Worm (Caenorhabditis elegans) whole organism, late embryonic: ENCODE data around the gene F01F1.14.

Experiments used
- T23F11.4 ChIP-seq: fragments of 200-800 bp; sonication (Bioruptor generic); optimal IDR thresholded peaks from 2 replicates; lab custom pipeline; 2018; ENCODE audit warnings: mild to moderate bottlenecking, missing genetic modification characterization, missing compliant biosample characterization
- ceh-14 ChIP-seq: sonication (generic microtip); optimal IDR thresholded peaks from 2 replicates; lab custom pipeline; 2016; ENCODE audit warnings: missing genotype, missing genetic modification characterization, missing compliant biosample characterization
- ceh-19 ChIP-seq: fragments of 200-800 bp; sonication (Bioruptor generic); optimal IDR thresholded peaks from 2 replicates; lab custom pipeline; 2018; ENCODE audit warnings: mild to moderate bottlenecking, missing genetic modification characterization, missing compliant biosample characterization
- ceh-2 ChIP-seq: sonication (generic microtip); optimal IDR thresholded peaks from 2 replicates; lab custom pipeline; 2016; ENCODE audit warnings: missing genotype, missing genetic modification characterization, missing compliant biosample characterization
- ceh-24 ChIP-seq: sonication (generic microtip); optimal IDR thresholded peaks from 2 replicates; lab custom pipeline; 2016; ENCODE audit warnings: mild to moderate bottlenecking, missing genetic modification characterization, missing compliant biosample characterization
- ceh-31 ChIP-seq: sonication (generic microtip); optimal IDR thresholded peaks from 2 replicates; lab custom pipeline; 2016; ENCODE audit warnings: missing genetic modification characterization, missing compliant biosample characterization
- ceh-6 ChIP-seq: fragments of 200-800 bp; sonication (Bioruptor generic); optimal IDR thresholded peaks from 2 replicates; lab custom pipeline; 2018; ENCODE audit warnings: mild to moderate bottlenecking, missing genetic modification characterization, missing compliant biosample characterization
- che-1 ChIP-seq: sonication (generic microtip); optimal IDR thresholded peaks from 2 replicates; lab custom pipeline; 2016; ENCODE audit warnings: mild to moderate bottlenecking, missing genetic modification characterization, missing compliant biosample characterization
- elt-2 ChIP-seq: sonication (generic microtip); optimal IDR thresholded peaks from 2 replicates; lab custom pipeline; 2016; ENCODE audit warnings: missing genetic modification reagents, missing genetic modification characterization, missing compliant biosample characterization
- ets-4 ChIP-seq: sonication (generic microtip); optimal IDR thresholded peaks from 2 replicates; lab custom pipeline; 2016; ENCODE audit warnings: missing genetic modification characterization, missing compliant biosample characterization
- fax-1 ChIP-seq: sonication (generic microtip); optimal IDR thresholded peaks from 2 replicates; lab custom pipeline; 2016; ENCODE audit warnings: missing genotype, missing genetic modification characterization, missing compliant biosample characterization
- fkh-10 ChIP-seq: fragments of 150-350 bp; optimal IDR thresholded peaks from 2 replicates; lab custom pipeline; 2014; ENCODE audit warnings: missing biosample characterization, missing genetic modification reagents, missing genetic modification characterization
- gmeb-2 ChIP-seq: sonication (generic microtip); optimal IDR thresholded peaks from 2 replicates; lab custom pipeline; 2016; ENCODE audit warnings: missing genetic modification characterization, inconsistent platforms, missing compliant biosample characterization
- hlh-15 ChIP-seq: sonication (generic microtip); optimal IDR thresholded peaks from 2 replicates; lab custom pipeline; 2016; ENCODE audit warnings: missing genetic modification characterization, missing compliant biosample characterization
- hlh-30 ChIP-seq: sonication (generic microtip); optimal IDR thresholded peaks from 2 replicates; lab custom pipeline; 2017; ENCODE audit warnings: antibody characterized with exemption, missing genetic modification characterization, missing compliant biosample characterization; ENCODE audit not compliant: insufficient read depth
- lin-11 ChIP-seq: fragments of 200-800 bp; sonication (Bioruptor generic); optimal IDR thresholded peaks from 2 replicates; lab custom pipeline; 2018; ENCODE audit warnings: mild to moderate bottlenecking, missing genetic modification characterization, missing compliant biosample characterization
- nfya-1 ChIP-seq: sonication (generic microtip); optimal IDR thresholded peaks from 2 replicates; lab custom pipeline; 2017; ENCODE audit warnings: missing genetic modification characterization, mild to moderate bottlenecking, missing compliant biosample characterization, antibody characterized with exemption, moderate library complexity
- nhr-11 ChIP-seq: fragments of 150-350 bp; optimal IDR thresholded peaks from 2 replicates; lab custom pipeline; 2014; ENCODE audit warnings: missing biosample characterization, missing genetic modification characterization
- nhr-232 ChIP-seq: sonication (generic microtip); optimal IDR thresholded peaks from 2 replicates; lab custom pipeline; 2016; ENCODE audit warnings: missing genetic modification characterization, missing compliant biosample characterization
- npax-4 ChIP-seq: sonication (generic microtip); optimal IDR thresholded peaks from 2 replicates; lab custom pipeline; 2016; ENCODE audit warnings: missing genetic modification characterization, missing compliant biosample characterization
- pag-3 ChIP-seq: sonication (generic microtip); optimal IDR thresholded peaks from 2 replicates; lab custom pipeline; 2016; ENCODE audit warnings: missing compliant biosample characterization, missing genetic modification characterization, borderline replicate concordance
- pax-1 ChIP-seq: fragments of 150-350 bp; optimal IDR thresholded peaks from 2 replicates; lab custom pipeline; 2014; ENCODE audit warnings: missing biosample characterization, missing genetic modification characterization
- pha-2 ChIP-seq: sonication (generic microtip); optimal IDR thresholded peaks from 2 replicates; lab custom pipeline; 2017; ENCODE audit warnings: mild to moderate bottlenecking, missing genetic modification characterization, missing compliant biosample characterization
- pros-1 ChIP-seq: fragments of 150-350 bp; optimal IDR thresholded peaks from 2 replicates; lab custom pipeline; 2014; ENCODE audit warnings: missing biosample characterization, missing genetic modification reagents, missing genetic modification characterization
- ref-2 ChIP-seq: sonication (generic microtip); optimal IDR thresholded peaks from 2 replicates; lab custom pipeline; 2016; ENCODE audit warnings: missing genetic modification characterization, missing compliant biosample characterization
- sdc-2 ChIP-seq: sonication (generic microtip); optimal IDR thresholded peaks from 2 replicates; lab custom pipeline; 2016; ENCODE audit warnings: missing genotype, missing genetic modification characterization, missing compliant biosample characterization
- sox-2 ChIP-seq: fragments of 200-800 bp; sonication (Bioruptor generic); IDR thresholded peaks from 2 replicates; pipeline ENCODE4 v1.3.6; 2022; ENCODE audit warnings: missing genetic modification reagents, missing genetic modification characterization, missing compliant biosample characterization
- sox-4 ChIP-seq: sonication (generic microtip); optimal IDR thresholded peaks from 2 replicates; lab custom pipeline; 2017; ENCODE audit warnings: mild to moderate bottlenecking, missing genetic modification characterization, inconsistent platforms, missing compliant biosample characterization
- unc-42 ChIP-seq: sonication (generic microtip); optimal IDR thresholded peaks from 2 replicates; lab custom pipeline; 2016; ENCODE audit warnings: missing genotype, missing genetic modification characterization, missing compliant biosample characterization
- unc-55 ChIP-seq: sonication (generic microtip); optimal IDR thresholded peaks from 2 replicates; lab custom pipeline; 2017; ENCODE audit warnings: missing biosample characterization, missing genetic modification reagents, missing genetic modification characterization
- zip-5 ChIP-seq: sonication (generic microtip); optimal IDR thresholded peaks from 2 replicates; lab custom pipeline; 2016; ENCODE audit warnings: missing genetic modification characterization, missing compliant biosample characterization
- ztf-16 ChIP-seq: sonication (generic microtip); optimal IDR thresholded peaks from 2 replicates; lab custom pipeline; 2017; ENCODE audit warnings: missing genetic modification characterization, missing compliant biosample characterization

Gene F01F1.14

ce11 chrIII:5871760-5872159 is 11.0 kb downstream of the F01F1.14 start, which contains the start of the genes F01F1.11 and F01F1.3 (continued):
- no peak for TF ChIP-seq hlh-30 (tag; lab: Kevin White, UChicago)
- TF ChIP-seq nhr-232 = no peak
- peak; percentile 14 for TF ChIP-seq pax-1 (tag; lab: Kevin White, UChicago)
- peak; percentile 53 for TF ChIP-seq fax-1 (tag; lab: Kevin White, UChicago)
- TF ChIP-seq ceh-2 = peak; percentile 80
- no peak for TF ChIP-seq fkh-10 (GFP tag; lab: Kevin White, UChicago)
- TF ChIP-seq ceh-14 (tag; lab: Kevin White, UChicago) = peak; percentile 35
- TF ChIP-seq npax-4 (tag; lab: Kevin White, UChicago) = no peak
- TF ChIP-seq pha-2 (tag; lab: Kevin White, UChicago) = no peak
- no peak for TF ChIP-seq sox-2 (GFP tag; lab: Robert Waterston, UW)
- peak; percentile 7 for TF ChIP-seq nfya-1 (tag; lab: Kevin White, UChicago)
- no peak for TF ChIP-seq lin-11 (tag; lab: Kevin White, UChicago)

- TF ChIP-seq ceh-2 (no peak), pros-1 (tag; lab: Kevin White, UChicago) (no peak), zip-5 (tag; lab: Kevin White, UChicago) (no peak), T23F11.4 (no peak), unc-42 (tag; lab: Kevin White, UChicago) (no peak), npax-4 (tag; lab: Kevin White, UChicago) (no peak)
Measured at ce11 chrIII:5869429-5869828, 13.3 kb downstream of the F01F1.14 start, which contains the start of gene F01F1.15. TSS of gene F01F1.15 (minus strand) at chrIII:5869529.

DNA sequence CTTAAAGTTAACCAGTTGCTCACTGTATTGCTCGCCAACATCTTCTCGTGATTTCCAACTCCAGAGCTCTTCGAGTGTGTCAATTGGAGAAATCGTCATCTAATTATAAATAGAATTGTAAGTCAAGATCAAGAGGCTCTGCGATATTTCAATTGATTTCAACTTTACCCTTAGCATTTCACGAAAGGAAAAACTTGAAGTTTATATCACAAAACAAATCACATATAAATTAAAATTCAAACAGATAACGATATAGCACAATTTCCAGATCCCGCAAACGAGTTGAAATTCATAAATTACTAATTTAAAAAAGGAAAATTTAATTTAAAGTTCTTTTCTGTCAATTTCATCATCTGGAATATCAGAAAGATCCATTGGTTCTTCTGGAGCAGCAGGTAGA is 14.3 kb downstream of the F01F1.14 start, which contains the start of gene eng-1:
eng-1 (minus strand) TSS at position 101 of the 400 bp plus-strand sequence.
- TF ChIP-seq sdc-2 (tag; lab: Kevin White, UChicago) = no peak
- no peak for TF ChIP-seq che-1
- TF ChIP-seq gmeb-2 (tag; lab: Kevin White, UChicago) = no peak
- TF ChIP-seq elt-2 (tag; lab: Kevin White, UChicago) = no peak
- TF ChIP-seq ceh-2 = no peak
- no peak for TF ChIP-seq pros-1 (tag; lab: Kevin White, UChicago)

- no peak for TF ChIP-seq ceh-31 (tag; lab: Kevin White, UChicago)
- no peak for TF ChIP-seq pag-3
- no peak for TF ChIP-seq pha-2 (tag; lab: Kevin White, UChicago)
- peak; percentile 12 for TF ChIP-seq unc-55 (GFP tag; lab: Kevin White, UChicago)
- TF ChIP-seq ets-4 (tag; lab: Kevin White, UChicago) = peak; percentile 42
- no peak for TF ChIP-seq sox-4 (tag; lab: Kevin White, UChicago)
- peak; percentile 58 for TF ChIP-seq unc-42 (tag; lab: Kevin White, UChicago)
- TF ChIP-seq che-1 = no peak
- no peak for TF ChIP-seq nfya-1 (tag; lab: Kevin White, UChicago)
- no peak for TF ChIP-seq hlh-15 (tag; lab: Kevin White, UChicago)
- TF ChIP-seq, all 69 proteins: peak for 3
Measured at ce11 chrIII:5864270-5864669, 18.5 kb downstream of the F01F1.14 start, which contains the start of gene rabn-5. TSS of gene rabn-5 (plus strand) at chrIII:5864553.

ce11 chrIII:5863774-5864173 is 18.9 kb downstream of the F01F1.14 start, which contains the start of gene dnpp-1:
TSS of gene dnpp-1 (minus strand) at chrIII:5863803.
- TF ChIP-seq ceh-6 = no peak
- peak; percentile 95 for TF ChIP-seq elt-2 (tag; lab: Kevin White, UChicago)

DNA sequence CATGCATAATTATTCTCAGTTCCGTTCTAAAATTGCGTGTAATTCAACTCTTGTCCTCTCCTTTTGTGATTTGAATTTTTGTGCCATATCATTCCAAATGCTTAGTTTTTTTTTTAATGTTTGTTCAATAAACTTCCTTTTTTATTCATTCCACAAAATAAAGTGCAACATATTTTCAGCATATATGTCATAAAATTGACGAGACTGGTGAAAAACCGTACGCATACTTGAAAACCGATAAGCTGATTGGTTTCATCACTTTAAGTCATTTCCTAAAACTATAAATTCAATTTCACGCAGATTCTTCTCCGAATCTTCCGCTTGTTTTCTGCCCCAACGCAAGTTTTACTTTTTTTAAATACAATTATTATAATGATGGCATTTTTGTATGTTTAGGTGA is 23.7 kb downstream of the F01F1.14 start, which contains the start of gene dpf-4:
dpf-4 (plus strand) TSS at position 301 of the 400 bp plus-strand sequence.
- TF ChIP-seq ztf-16 (tag; lab: Kevin White, UChicago) (no peak), ref-2 (no peak), npax-4 (tag; lab: Kevin White, UChicago) (no peak), ceh-24 (tag; lab: Kevin White, UChicago) (no peak), che-1 (no peak), fkh-10 (GFP tag; lab: Kevin White, UChicago) (no peak), ceh-6 (no peak), sdc-2 (tag; lab: Kevin White, UChicago) (no peak), ceh-19 (no peak), hlh-30 (tag; lab: Kevin White, UChicago) (no peak), nhr-11 (tag; lab: Kevin White, UChicago) (no peak)
